Worm (Caenorhabditis elegans) whole organism, L4 larva: ENCODE results near the gene rpac-40.

ENCODE experiments used
- F26F4.8 ChIP-seq: fragments of 200-800 bp; sonication (Bioruptor generic); conservative IDR thresholded peaks from 2 replicates; pipeline ENCODE4 v1.3.6; 2022; ENCODE audit warnings: missing genetic modification characterization, missing compliant biosample characterization
- F44E2.7 ChIP-seq: fragments of 200-800 bp; sonication (Bioruptor generic); IDR thresholded peaks from 2 replicates; pipeline ENCODE4 v2.1.2; 2022; ENCODE audit warnings: missing genetic modification characterization, missing compliant biosample characterization
- R02D3.7 ChIP-seq: fragments of 150-350 bp; sonication (generic microtip); optimal IDR thresholded peaks from 3 replicates; lab custom pipeline; 2014; ENCODE audit warnings: missing biosample characterization, missing genetic modification characterization
- Y5F2A.4 ChIP-seq: fragments of 200-800 bp; sonication (Bioruptor generic); optimal IDR thresholded peaks from 2 replicates; lab custom pipeline; 2018; ENCODE audit warnings: mild to moderate bottlenecking, missing genetic modification characterization, missing compliant biosample characterization
- ZK337.2 ChIP-seq: fragments of 200-800 bp; sonication (Bioruptor generic); IDR thresholded peaks from 2 replicates; pipeline ENCODE4 v1.3.6; 2022; ENCODE audit warnings: missing genetic modification reagents, missing genetic modification characterization, missing compliant biosample characterization
- aha-1 ChIP-seq: fragments of 150-350 bp; peaks from one replicate; lab custom pipeline; 2014; ENCODE audit warnings: missing biosample characterization, missing genetic modification characterization
- aly-2 ChIP-seq: sonication (generic microtip); optimal IDR thresholded peaks from 2 replicates; lab custom pipeline; 2018; ENCODE audit warnings: missing biosample characterization, missing genetic modification characterization
- arid-1 ChIP-seq: fragments of 200-800 bp; sonication (Bioruptor generic); conservative IDR thresholded peaks from 2 replicates; pipeline ENCODE4 v1.3.6; 2022; ENCODE audit warnings: missing genetic modification reagents, missing genetic modification characterization, missing compliant biosample characterization
- attf-4 ChIP-seq: sonication (generic microtip); optimal IDR thresholded peaks from 3 replicates; lab custom pipeline; 2017; ENCODE audit warnings: missing biosample characterization, missing genetic modification characterization
- ceh-20 ChIP-seq: fragments of 200-800 bp; sonication (Bioruptor generic); IDR thresholded peaks from 2 replicates; pipeline ENCODE4 v1.3.6; 2022; ENCODE audit warnings: missing genetic modification reagents, missing genetic modification characterization, missing compliant biosample characterization
- ceh-62 ChIP-seq: sonication (generic microtip); optimal IDR thresholded peaks from 2 replicates; lab custom pipeline; 2017; ENCODE audit warnings: missing biosample characterization, missing genetic modification characterization
- ces-1 ChIP-seq: fragments of 150-350 bp; sonication (generic microtip); optimal IDR thresholded peaks from 4 replicates; lab custom pipeline; 2014; ENCODE audit warnings: missing biosample characterization, missing genetic modification reagents, missing genetic modification characterization
- daf-12 ChIP-seq: fragments of 150-350 bp; optimal IDR thresholded peaks from 2 replicates; lab custom pipeline; 2014; ENCODE audit warnings: missing biosample characterization, missing genetic modification reagents, missing genetic modification characterization
- daf-16 ChIP-seq, 3 experiments: sonication (generic microtip); optimal IDR thresholded peaks; 2 replicates each; lab custom pipeline; 2016 to 2017; ENCODE audit warnings: missing genetic modification characterization in 3 of 3, missing genetic modification reagents in 3 of 3, mild to moderate bottlenecking in 2 of 3, missing compliant biosample characterization in 2 of 3, missing biosample characterization in 1 of 3, moderate library complexity in 1 of 3
- dmd-6 ChIP-seq: fragments of 200-800 bp; sonication (Bioruptor generic); IDR thresholded peaks from 2 replicates; pipeline ENCODE4 v1.3.6; 2022; ENCODE audit warnings: missing genetic modification reagents, missing genetic modification characterization, missing compliant biosample characterization
- dpl-1 ChIP-seq: fragments of 150-350 bp; optimal IDR thresholded peaks from 2 replicates; lab custom pipeline; 2014; ENCODE audit warnings: missing biosample characterization, missing genetic modification reagents, missing genetic modification characterization
- egl-43 ChIP-seq: fragments of 200-800 bp; sonication (Bioruptor generic); IDR thresholded peaks from 2 replicates; pipeline ENCODE4 v1.3.6; 2022; ENCODE audit warnings: missing genetic modification reagents, missing genetic modification characterization, missing compliant biosample characterization
- fkh-10 ChIP-seq: fragments of 150-350 bp; optimal IDR thresholded peaks from 2 replicates; lab custom pipeline; 2014; ENCODE audit warnings: missing biosample characterization, missing genetic modification reagents, missing genetic modification characterization
- fos-1 ChIP-seq: fragments of 150-350 bp; optimal IDR thresholded peaks from 2 replicates; lab custom pipeline; 2014; ENCODE audit warnings: missing biosample characterization, missing genetic modification characterization
- gei-8 ChIP-seq: fragments of 200-800 bp; sonication (Bioruptor generic); optimal IDR thresholded peaks from 2 replicates; lab custom pipeline; 2018; ENCODE audit warnings: mild to moderate bottlenecking, missing genetic modification characterization, missing compliant biosample characterization
- hmg-1.1 ChIP-seq: fragments of 200-800 bp; sonication (Bioruptor generic); IDR thresholded peaks from 2 replicates; pipeline ENCODE4 v1.3.6; 2022; ENCODE audit warnings: missing genetic modification reagents, missing genetic modification characterization, missing compliant biosample characterization
- jun-1 ChIP-seq: fragments of 150-350 bp; optimal IDR thresholded peaks from 2 replicates; lab custom pipeline; 2014; ENCODE audit warnings: missing biosample characterization, missing genetic modification reagents, missing genetic modification characterization
- lim-7 ChIP-seq: fragments of 200-800 bp; sonication (Bioruptor generic); IDR thresholded peaks from 2 replicates; pipeline ENCODE4 v1.3.6; 2022; ENCODE audit warnings: missing genetic modification characterization, missing compliant biosample characterization
- lin-1 ChIP-seq: fragments of 200-800 bp; sonication (Bioruptor generic); IDR thresholded peaks from 2 replicates; pipeline ENCODE4 v1.3.6; 2022; ENCODE audit warnings: missing genetic modification reagents, missing genetic modification characterization, missing compliant biosample characterization
- lin-15B ChIP-seq: fragments of 150-350 bp; sonication (generic microtip); optimal IDR thresholded peaks from 3 replicates; lab custom pipeline; 2014; ENCODE audit warnings: missing biosample characterization, missing genetic modification characterization
- lsy-2 ChIP-seq, 2 experiments: fragments of 150-350 bp in 1 of 2; sonication (generic microtip) in 1 of 2; optimal IDR thresholded peaks; 2 replicates each; lab custom pipeline; 2014 to 2017; ENCODE audit warnings: missing biosample characterization in 2 of 2, missing genetic modification characterization in 2 of 2
- madf-9 ChIP-seq: fragments of 200-800 bp; sonication (Bioruptor generic); conservative IDR thresholded peaks from 2 replicates; pipeline ENCODE4 v1.3.6; 2022; ENCODE audit warnings: missing genetic modification reagents, missing genetic modification characterization, missing compliant biosample characterization
- mdl-1 ChIP-seq, 2 experiments: fragments of 150-350 bp in 1 of 2; sonication (generic microtip) in 1 of 2; optimal IDR thresholded peaks; 2 replicates each; lab custom pipeline; 2014 to 2017; ENCODE audit warnings: missing biosample characterization in 2 of 2, missing genetic modification characterization in 2 of 2
- mes-2 ChIP-seq: sonication (generic microtip); optimal IDR thresholded peaks from 2 replicates; lab custom pipeline; 2016; ENCODE audit warnings: missing genotype, mild to moderate bottlenecking, missing genetic modification characterization, missing compliant biosample characterization; ENCODE audit not compliant: poor library complexity, severe bottlenecking
- mxl-3 ChIP-seq: fragments of 200-800 bp; sonication (Bioruptor generic); optimal IDR thresholded peaks from 2 replicates; lab custom pipeline; 2018; ENCODE audit warnings: mild to moderate bottlenecking, missing genetic modification characterization, missing compliant biosample characterization
- nhr-102 ChIP-seq: sonication (generic microtip); optimal IDR thresholded peaks from 2 replicates; lab custom pipeline; 2016; ENCODE audit warnings: mild to moderate bottlenecking, missing genetic modification characterization, moderate library complexity, missing compliant biosample characterization
- nhr-25 ChIP-seq: sonication (generic microtip); optimal IDR thresholded peaks from 2 replicates; lab custom pipeline; 2017; ENCODE audit warnings: missing genetic modification characterization, mild to moderate bottlenecking, missing compliant biosample characterization, antibody characterized with exemption, moderate library complexity, borderline replicate concordance; ENCODE audit not compliant: insufficient read depth
- nhr-28 ChIP-seq: fragments of 150-350 bp; optimal IDR thresholded peaks from 2 replicates; lab custom pipeline; 2014; ENCODE audit warnings: missing biosample characterization, missing genetic modification characterization
- nhr-77 ChIP-seq: fragments of 150-350 bp; optimal IDR thresholded peaks from 2 replicates; lab custom pipeline; 2014; ENCODE audit warnings: missing biosample characterization, missing genetic modification characterization
- pha-4 ChIP-seq, 2 experiments: fragments of 150-350 bp in 1 of 2; fragments of 200-800 bp in 1 of 2; sonication (Bioruptor generic) in 1 of 2; IDR thresholded peaks in 1 of 2; optimal IDR thresholded peaks in 1 of 2; 2 replicates each; pipeline versions ENCODE4 v1.3.6 to Lab custom; 2014 to 2022; ENCODE audit warnings: missing genetic modification characterization in 2 of 2, missing genetic modification reagents in 2 of 2, missing biosample characterization in 1 of 2, missing compliant biosample characterization in 1 of 2
- pqm-1 ChIP-seq: sonication (generic microtip); optimal IDR thresholded peaks from 2 replicates; lab custom pipeline; 2017; ENCODE audit warnings: missing biosample characterization, missing genetic modification characterization
- sdz-12 ChIP-seq: fragments of 200-800 bp; sonication (Bioruptor generic); optimal IDR thresholded peaks from 2 replicates; lab custom pipeline; 2018; ENCODE audit warnings: mild to moderate bottlenecking, missing genetic modification characterization, missing compliant biosample characterization
- skn-1 ChIP-seq: fragments of 150-350 bp; optimal IDR thresholded peaks from 2 replicates; lab custom pipeline; 2014; ENCODE audit warnings: missing biosample characterization, missing genetic modification characterization
- spr-3 ChIP-seq: fragments of 200-800 bp; sonication (Bioruptor generic); optimal IDR thresholded peaks from 2 replicates; lab custom pipeline; 2018; ENCODE audit warnings: mild to moderate bottlenecking, missing genetic modification characterization, missing compliant biosample characterization
- unc-130 ChIP-seq: sonication (generic microtip); optimal IDR thresholded peaks from 2 replicates; lab custom pipeline; 2016; ENCODE audit warnings: missing genetic modification reagents, missing genetic modification characterization, missing compliant biosample characterization
- unc-62 ChIP-seq, 3 experiments: fragments of 150-350 bp in 1 of 3; sonication (generic microtip); optimal IDR thresholded peaks in 2 of 3; peaks in 1 of 3; 1 replicate in 1 of 3; 2 replicates in 2 of 3; lab custom pipeline; 2014 to 2017; ENCODE audit warnings: missing biosample characterization in 3 of 3, missing genetic modification characterization in 3 of 3, missing genetic modification reagents in 3 of 3, missing genotype in 1 of 3
- zfp-2 ChIP-seq: sonication (generic microtip); optimal IDR thresholded peaks from 2 replicates; lab custom pipeline; 2016; ENCODE audit warnings: mild to moderate bottlenecking, missing genetic modification characterization, missing compliant biosample characterization
- zfp-3 ChIP-seq: fragments of 200-800 bp; sonication (Bioruptor generic); conservative IDR thresholded peaks from 2 replicates; pipeline ENCODE4 v1.3.6; 2022; ENCODE audit warnings: missing genetic modification reagents, missing genetic modification characterization, missing compliant biosample characterization
- zip-11 ChIP-seq: fragments of 200-800 bp; sonication (Bioruptor generic); IDR thresholded peaks from 2 replicates; pipeline ENCODE4 v1.3.6; 2022; ENCODE audit warnings: missing genetic modification characterization, missing compliant biosample characterization
- zip-2 ChIP-seq: fragments of 150-350 bp; optimal IDR thresholded peaks from 2 replicates; lab custom pipeline; 2014; ENCODE audit warnings: missing biosample characterization, missing genetic modification characterization

Gene rpac-40

ce11 chrV:4192688-4193471, 6.4 kb upstream of the rpac-40 start:
- TF ChIP-seq mes-2 (tag; lab: Kevin White, UChicago): peak; percentile 16
- TF ChIP-seq daf-16 (GFP tag; optimal IDR thresholded peaks at IDR 0.05; lab: Kevin White, UChicago): no peak
- TF ChIP-seq daf-16 (tag; optimal IDR thresholded peaks at IDR 0.05; lab: Kevin White, UChicago): no peak
- peak; percentile 35; the same call in 1 of the 2 replicates for TF ChIP-seq dmd-6 (GFP tag; lab: Robert Waterston, UW)
- peak; percentile 8 for TF ChIP-seq mxl-3 (GFP tag; lab: Kevin White, UChicago)
- no peak for TF ChIP-seq zfp-2 (tag; lab: Kevin White, UChicago)
- TF ChIP-seq aha-1: peak; percentile 67
- no peak for TF ChIP-seq mdl-1 (tag; optimal IDR thresholded peaks at IDR 0.05; lab: Kevin White, UChicago)
- TF ChIP-seq attf-4 (tag; lab: Kevin White, UChicago): no peak
- peak; percentile 3 for TF ChIP-seq nhr-28 (tag; lab: Kevin White, UChicago)
- no peak for TF ChIP-seq arid-1 (GFP tag; lab: Robert Waterston, UW)
- no peak for TF ChIP-seq nhr-77 (tag; lab: Kevin White, UChicago)
- TF ChIP-seq ceh-20 (GFP tag; lab: Robert Waterston, UW): peak; percentile 43; the same call in 1 of the 2 replicates

ce11 chrV:4194587-4195211, 4.6 kb upstream of the rpac-40 start, which contains the start of gene Y45G5AM.9:
Y45G5AM.9 (minus strand) TSS chrV:4194637.
- TF ChIP-seq pha-4 (GFP tag; IDR thresholded peaks at IDR 0.05; lab: Robert Waterston, UW) (0 out of 2 replicates have a peak, but pooled peaks have one; percentile 55), pha-4 (tag; optimal IDR thresholded peaks at IDR 0.05; lab: Kevin White, UChicago) (no peak), ces-1 (no peak), egl-43 (GFP tag; lab: Robert Waterston, UW) (peak; percentile 81), zip-11 (GFP tag; lab: Robert Waterston, UW) (no peak), sdz-12 (GFP tag; lab: Kevin White, UChicago) (no peak), ZK337.2 (GFP tag; lab: Robert Waterston, UW) (no peak), fos-1 (tag; lab: Kevin White, UChicago) (no peak), lin-1 (GFP tag; lab: Robert Waterston, UW) (peak; percentile 66; the same call in 1 of the 2 replicates), hmg-1.1 (GFP tag; lab: Robert Waterston, UW) (peak; percentile 80), unc-130 (no peak), lim-7 (GFP tag; lab: Robert Waterston, UW) (no peak), jun-1 (tag; lab: Kevin White, UChicago) (no peak), zfp-3 (GFP tag; lab: Robert Waterston, UW) (no peak), zfp-2 (tag; lab: Kevin White, UChicago) (no peak), nhr-25 (tag; lab: Kevin White, UChicago) (no peak), lin-15B (tag; lab: Kevin White, UChicago) (no peak), mxl-3 (GFP tag; lab: Kevin White, UChicago) (peak; percentile 81), ceh-62 (no peak), R02D3.7 (tag; lab: Kevin White, UChicago) (no peak), gei-8 (GFP tag; lab: Kevin White, UChicago) (no peak), F26F4.8 (no peak), F44E2.7 (GFP tag; lab: Robert Waterston, UW) (no peak), fkh-10 (GFP tag; lab: Kevin White, UChicago) (peak; percentile 66), aly-2 (tag; lab: Kevin White, UChicago) (no peak), madf-9 (peak; percentile 53; the same call in 1 of the 2 replicates), daf-12 (no peak), pqm-1 (tag; lab: Kevin White, UChicago) (no peak), dpl-1 (GFP tag; lab: Kevin White, UChicago) (peak; percentile 72), nhr-102 (tag; lab: Kevin White, UChicago) (peak; percentile 75), zip-2 (tag; lab: Kevin White, UChicago) (no peak), skn-1 (tag; lab: Kevin White, UChicago) (no peak), unc-62 (GFP tag; optimal IDR thresholded peaks at IDR 0.05 in 1 of 2; lab: Kevin White, UChicago) (peak in 1 of 2 experiments; percentile 99), unc-62 (tag; optimal IDR thresholded peaks at IDR 0.05; lab: Kevin White, UChicago) (no peak), spr-3 (no peak), Y5F2A.4 (GFP tag; lab: Kevin White, UChicago) (no peak), lsy-2 (tag; optimal IDR thresholded peaks at IDR 0.05; lab: Kevin White, UChicago) (peak; percentile 35 to 86)
